Worm (Caenorhabditis elegans) whole organism, L1 larva: ENCODE data around the gene F35F10.14.
"Not testable (repeated sequence)": the region's sequence is repeated elsewhere in the genome, so short reads cannot be mapped to it uniquely, and the experiment has no call there.

Experiments
- Y116A8C.19 ChIP-seq: sonication (generic microtip); optimal IDR thresholded peaks from 2 replicates; lab custom pipeline; 2016; ENCODE audit warnings: missing compliant biosample characterization, missing genetic modification characterization, borderline replicate concordance
- aha-1 ChIP-seq: fragments of 150-350 bp; optimal IDR thresholded peaks from 2 replicates; lab custom pipeline; 2014; ENCODE audit warnings: missing biosample characterization, missing genetic modification characterization
- alr-1 ChIP-seq: fragments of 200-800 bp; sonication (Bioruptor generic); optimal IDR thresholded peaks from 2 replicates; lab custom pipeline; 2018; ENCODE audit warnings: borderline replicate concordance, mild to moderate bottlenecking, missing genetic modification characterization, missing compliant biosample characterization
- ama-1 ChIP-seq: fragments of 150-350 bp; optimal IDR thresholded peaks from 2 replicates; lab custom pipeline; 2014
- ceh-63 ChIP-seq: fragments of 200-800 bp; sonication (Bioruptor generic); optimal IDR thresholded peaks from 2 replicates; lab custom pipeline; 2018; ENCODE audit warnings: mild to moderate bottlenecking, missing genetic modification characterization, missing compliant biosample characterization
- ces-1 ChIP-seq: fragments of 150-350 bp; optimal IDR thresholded peaks from 2 replicates; lab custom pipeline; 2014; ENCODE audit warnings: missing biosample characterization, missing genetic modification reagents, missing genetic modification characterization
- efl-1 ChIP-seq, 4 experiments: fragments of 150-350 bp; optimal IDR thresholded peaks in 3 of 4; peaks in 1 of 4; 1 replicate in 1 of 4; 2 replicates in 3 of 4; lab custom pipeline; 2014; ENCODE audit warnings: missing biosample characterization in 2 of 4, missing genetic modification characterization in 2 of 4, missing genetic modification reagents in 2 of 4
- elt-3 ChIP-seq, 6 experiments: fragments of 150-350 bp in 1 of 6; sonication (generic microtip); optimal IDR thresholded peaks; 2 replicates each; lab custom pipeline; 2017 to 2018; ENCODE audit warnings: missing biosample characterization in 6 of 6, missing genetic modification characterization in 6 of 6, inconsistent platforms in 1 of 6
- fkh-4 ChIP-seq: sonication (generic microtip); optimal IDR thresholded peaks from 2 replicates; lab custom pipeline; 2016; ENCODE audit warnings: missing compliant biosample characterization, missing genetic modification characterization, borderline replicate concordance
- fkh-8 ChIP-seq: sonication (generic microtip); optimal IDR thresholded peaks from 2 replicates; lab custom pipeline; 2016; ENCODE audit warnings: mild to moderate bottlenecking, missing genetic modification characterization, missing compliant biosample characterization
- fos-1 ChIP-seq: fragments of 150-350 bp; optimal IDR thresholded peaks from 2 replicates; lab custom pipeline; 2014; ENCODE audit warnings: missing biosample characterization, missing genetic modification characterization
- hpl-2 ChIP-seq: fragments of 150-350 bp; optimal IDR thresholded peaks from 2 replicates; lab custom pipeline; 2014; ENCODE audit warnings: missing biosample characterization, missing genetic modification reagents, missing genetic modification characterization
- isw-1 ChIP-seq: fragments of 200-800 bp; sonication (Bioruptor generic); IDR thresholded peaks from 2 replicates; pipeline ENCODE4 v1.3.6; 2022; ENCODE audit warnings: missing genetic modification characterization, missing compliant biosample characterization
- lin-35 ChIP-seq, 2 experiments: fragments of 150-350 bp; optimal IDR thresholded peaks; 2 replicates each; lab custom pipeline; 2014; ENCODE audit warnings: missing biosample characterization in 2 of 2, missing genetic modification characterization in 2 of 2, missing genetic modification reagents in 2 of 2
- lsy-2 ChIP-seq, 2 experiments: fragments of 150-350 bp; optimal IDR thresholded peaks; 2 replicates each; lab custom pipeline; 2014; ENCODE audit warnings: missing biosample characterization in 2 of 2, missing genetic modification characterization in 2 of 2
- mab-9 ChIP-seq: fragments of 200-800 bp; sonication (Bioruptor generic); IDR thresholded peaks from 2 replicates; pipeline ENCODE4 v1.3.6; 2022; ENCODE audit warnings: missing genetic modification reagents, missing genetic modification characterization, missing compliant biosample characterization
- mef-2 ChIP-seq: fragments of 150-350 bp; optimal IDR thresholded peaks from 2 replicates; lab custom pipeline; 2014; ENCODE audit warnings: missing biosample characterization, missing genetic modification characterization
- mep-1 ChIP-seq: fragments of 150-350 bp; optimal IDR thresholded peaks from 2 replicates; lab custom pipeline; 2014; ENCODE audit warnings: missing biosample characterization, missing genetic modification characterization
- nhr-11 ChIP-seq: fragments of 150-350 bp; optimal IDR thresholded peaks from 2 replicates; lab custom pipeline; 2014; ENCODE audit warnings: missing biosample characterization, missing genetic modification characterization
- nhr-12 ChIP-seq: sonication (generic microtip); optimal IDR thresholded peaks from 2 replicates; lab custom pipeline; 2017; ENCODE audit warnings: missing biosample characterization, missing genetic modification characterization
- nhr-20 ChIP-seq: sonication (generic microtip); optimal IDR thresholded peaks from 2 replicates; lab custom pipeline; 2016; ENCODE audit warnings: mild to moderate bottlenecking, missing genetic modification characterization, missing compliant biosample characterization
- nhr-28 ChIP-seq: fragments of 150-350 bp; optimal IDR thresholded peaks from 2 replicates; lab custom pipeline; 2014; ENCODE audit warnings: missing biosample characterization, missing genetic modification characterization
- nhr-71 ChIP-seq: sonication (generic microtip); optimal IDR thresholded peaks from 2 replicates; lab custom pipeline; 2016; ENCODE audit warnings: mild to moderate bottlenecking, missing genetic modification characterization, moderate library complexity, missing compliant biosample characterization
- nhr-84 ChIP-seq: sonication (generic microtip); optimal IDR thresholded peaks from 2 replicates; lab custom pipeline; 2017; ENCODE audit warnings: missing biosample characterization, missing genetic modification characterization
- nhr-90 ChIP-seq: sonication (generic microtip); optimal IDR thresholded peaks from 2 replicates; lab custom pipeline; 2016; ENCODE audit warnings: mild to moderate bottlenecking, missing genetic modification characterization, missing compliant biosample characterization; ENCODE audit not compliant: poor library complexity
- pag-3 ChIP-seq: sonication (generic microtip); optimal IDR thresholded peaks from 2 replicates; lab custom pipeline; 2017; ENCODE audit warnings: missing genetic modification characterization, mild to moderate bottlenecking, missing compliant biosample characterization, antibody characterized with exemption, borderline replicate concordance; ENCODE audit not compliant: insufficient read depth
- sox-4 ChIP-seq: sonication (generic microtip); optimal IDR thresholded peaks from 2 replicates; lab custom pipeline; 2016; ENCODE audit warnings: missing genetic modification characterization, missing compliant biosample characterization
- unc-130 ChIP-seq: fragments of 150-350 bp; optimal IDR thresholded peaks from 2 replicates; lab custom pipeline; 2017; ENCODE audit warnings: missing biosample characterization, missing genetic modification characterization, inconsistent platforms
- unc-62 ChIP-seq: fragments of 150-350 bp; optimal IDR thresholded peaks from 2 replicates; lab custom pipeline; 2014; ENCODE audit warnings: missing biosample characterization, missing genetic modification reagents, missing genetic modification characterization
- vab-15 ChIP-seq: sonication (generic microtip); optimal IDR thresholded peaks from 2 replicates; lab custom pipeline; 2017; ENCODE audit warnings: missing genotype, mild to moderate bottlenecking, missing genetic modification characterization, missing compliant biosample characterization
- ztf-4 ChIP-seq: fragments of 150-350 bp; optimal IDR thresholded peaks from 2 replicates; lab custom pipeline; 2014; ENCODE audit warnings: missing biosample characterization, missing genetic modification characterization

F35F10.14 gene

ce11 chrV:3320005-3320404 is at the start of gene F35F10.14:
Gene F35F10.14 (minus strand): TSS chrV:3320105.
- TF ChIP-seq mep-1 (tag; lab: Kevin White, UChicago) = no peak
- no peak for TF ChIP-seq nhr-71 (tag; lab: Kevin White, UChicago)
- TF ChIP-seq lsy-2 (tag; optimal IDR thresholded peaks at IDR 0.05; lab: Kevin White, UChicago) = no peak
- TF ChIP-seq nhr-90 (tag; lab: Kevin White, UChicago) = no peak
- TF ChIP-seq nhr-11 = no peak
- TF ChIP-seq ces-1 = no peak
- no peak for TF ChIP-seq nhr-28 (tag; lab: Kevin White, UChicago)
- TF ChIP-seq nhr-20 (tag; lab: Kevin White, UChicago) = no peak
- TF ChIP-seq ztf-4 (tag; lab: Kevin White, UChicago) = no peak

DNA sequence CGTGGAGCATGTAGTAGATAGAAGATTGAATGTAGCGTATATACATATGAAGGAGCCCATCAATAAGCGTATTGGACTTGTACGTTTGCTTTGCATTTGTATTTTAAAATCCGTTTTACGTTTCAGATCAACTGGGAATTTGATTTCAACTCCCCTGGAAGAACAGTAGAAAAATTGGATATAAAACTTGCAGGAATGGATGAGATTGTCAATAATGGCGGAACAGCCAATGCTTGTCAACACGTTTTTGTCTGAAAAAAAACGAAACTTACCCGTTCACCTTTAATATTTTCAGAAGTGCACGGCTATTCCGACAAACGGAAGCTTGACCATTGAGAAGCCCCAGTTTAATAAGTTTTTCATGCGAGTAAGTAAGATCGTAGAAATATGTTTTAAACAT is 47.9 kb upstream of the F35F10.14 start, which contains the start of gene C04E12.2:
TSS of gene C04E12.2 (plus strand) at position 301 of the 400 bp plus-strand sequence.
- not testable (repeated sequence) for TF ChIP-seq lin-35 (GFP tag; optimal IDR thresholded peaks at IDR 0.05; lab: Kevin White, UChicago); hpl-2 (GFP tag; lab: Kevin White, UChicago); isw-1 (GFP tag; lab: Robert Waterston, UW)

DNA sequence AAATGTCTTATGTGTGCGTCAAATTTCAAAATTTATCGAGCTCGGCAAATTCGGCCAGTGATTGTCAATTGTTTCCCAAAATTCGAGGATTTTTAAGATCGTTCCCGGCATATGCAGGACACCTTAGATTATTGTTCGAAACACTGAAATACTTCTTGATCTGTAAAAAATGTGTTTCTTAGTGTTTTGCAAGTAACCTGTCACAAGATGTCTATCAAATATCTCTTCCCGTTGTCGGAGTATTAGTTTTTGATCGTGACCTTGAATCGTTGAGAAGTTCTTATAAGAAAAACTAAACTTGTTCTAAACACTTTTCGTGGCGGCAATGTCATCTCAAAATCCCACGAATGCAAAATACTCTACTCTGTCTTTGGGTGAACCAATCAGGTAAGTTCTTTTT is 42.6 kb upstream of the F35F10.14 start, which contains the start of gene C04E12.4:
TSS of gene C04E12.4 (plus strand) at position 301 of the 400 bp plus-strand sequence.
- TF ChIP-seq fkh-4 (tag; lab: Kevin White, UChicago) = no peak
- TF ChIP-seq mef-2 (tag; lab: Kevin White, UChicago) = no peak
- peak; percentile 16 for TF ChIP-seq nhr-20 (tag; lab: Kevin White, UChicago)
- no peak for TF ChIP-seq efl-1 (optimal IDR thresholded peaks at IDR 0.05; lab: Kevin White, UChicago)
- TF ChIP-seq efl-1 (GFP tag; optimal IDR thresholded peaks at IDR 0.05 in 1 of 2; lab: Kevin White, UChicago) = peak in 1 of 2 experiments; percentile 47
- TF ChIP-seq elt-3 (tag; optimal IDR thresholded peaks at IDR 0.05; lab: Kevin White, UChicago) = peak in 1 of 6 experiments; percentile 38

DNA sequence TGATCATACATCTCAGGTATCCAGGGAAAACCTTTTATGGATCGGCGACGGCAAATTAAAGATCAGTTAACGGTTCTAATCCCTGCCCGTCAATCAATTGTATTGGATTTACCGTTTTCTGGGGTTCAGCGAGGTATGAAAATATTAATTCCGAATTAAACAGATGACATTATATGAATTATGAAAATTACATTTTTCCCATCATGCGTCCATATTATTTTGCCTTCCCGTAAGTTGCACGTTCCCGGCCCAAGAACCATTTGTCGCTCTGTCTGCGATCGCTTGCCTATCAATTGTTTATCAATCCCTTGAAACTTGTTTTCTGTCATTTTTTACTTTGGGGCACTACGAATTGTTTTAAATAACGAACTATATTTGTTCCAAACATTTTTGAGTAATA is 41.7 kb upstream of the F35F10.14 start:
- TF ChIP-seq sox-4 (tag; lab: Kevin White, UChicago) (no peak), fos-1 (tag; lab: Kevin White, UChicago) (no peak), vab-15 (tag; lab: Kevin White, UChicago) (no peak), alr-1 (tag; lab: Kevin White, UChicago) (no peak), nhr-84 (no peak), unc-130 (tag; lab: Kevin White, UChicago) (no peak), ceh-63 (GFP tag; lab: Kevin White, UChicago) (no peak), pag-3 (tag; lab: Kevin White, UChicago) (no peak), elt-3 (tag; optimal IDR thresholded peaks at IDR 0.05; lab: Kevin White, UChicago) (no peak)

ce11 chrV:3358267-3358666 is 38.4 kb upstream of the F35F10.14 start, which contains the start of gene C04E12.5:
Gene C04E12.5 (plus strand): TSS chrV:3358567.
- TF ChIP-seq ces-1 (no peak), mab-9 (no peak), nhr-12 (tag; lab: Kevin White, UChicago) (no peak), fkh-8 (tag; lab: Kevin White, UChicago) (no peak), Y116A8C.19 (tag; lab: Kevin White, UChicago) (no peak), ama-1 (lab: Kevin White, UChicago) (no peak), hpl-2 (GFP tag; lab: Kevin White, UChicago) (no peak), unc-62 (no peak), lin-35 (GFP tag; optimal IDR thresholded peaks at IDR 0.05; lab: Kevin White, UChicago) (no peak), efl-1 (optimal IDR thresholded peaks at IDR 0.05; lab: Kevin White, UChicago) (no peak), efl-1 (GFP tag; optimal IDR thresholded peaks at IDR 0.05 in 1 of 2; lab: Kevin White, UChicago) (no peak), aha-1 (tag; lab: Kevin White, UChicago) (no peak)
